Worm (Caenorhabditis elegans) whole organism, late embryonic: Measurements from ENCODE around the gene C36B7.6.

Experiments
- T23F11.4 ChIP-seq: fragments of 200-800 bp; sonication (Bioruptor generic); optimal IDR thresholded peaks from 2 replicates; lab custom pipeline; 2018; ENCODE audit warnings: mild to moderate bottlenecking, missing genetic modification characterization, missing compliant biosample characterization
- ahr-1 ChIP-seq: sonication (generic microtip); optimal IDR thresholded peaks from 2 replicates; lab custom pipeline; 2016; ENCODE audit warnings: missing genetic modification characterization, missing compliant biosample characterization
- ama-1 ChIP-seq: fragments of 150-350 bp; optimal IDR thresholded peaks from 2 replicates; lab custom pipeline; 2014
- ceh-14 ChIP-seq: sonication (generic microtip); optimal IDR thresholded peaks from 2 replicates; lab custom pipeline; 2016; ENCODE audit warnings: missing genotype, missing genetic modification characterization, missing compliant biosample characterization
- ceh-18 ChIP-seq: sonication (generic microtip); optimal IDR thresholded peaks from 2 replicates; lab custom pipeline; 2016; ENCODE audit warnings: missing genetic modification characterization, missing compliant biosample characterization
- ceh-19 ChIP-seq: fragments of 200-800 bp; sonication (Bioruptor generic); optimal IDR thresholded peaks from 2 replicates; lab custom pipeline; 2018; ENCODE audit warnings: mild to moderate bottlenecking, missing genetic modification characterization, missing compliant biosample characterization
- ceh-48 ChIP-seq: sonication (generic microtip); optimal IDR thresholded peaks from 2 replicates; lab custom pipeline; 2016; ENCODE audit warnings: missing genetic modification characterization, inconsistent platforms, missing compliant biosample characterization
- ceh-6 ChIP-seq: fragments of 200-800 bp; sonication (Bioruptor generic); optimal IDR thresholded peaks from 2 replicates; lab custom pipeline; 2018; ENCODE audit warnings: mild to moderate bottlenecking, missing genetic modification characterization, missing compliant biosample characterization
- dmd-4 ChIP-seq: sonication (generic microtip); optimal IDR thresholded peaks from 2 replicates; lab custom pipeline; 2016; ENCODE audit warnings: borderline replicate concordance, missing genetic modification characterization, missing compliant biosample characterization
- elt-2 ChIP-seq: sonication (generic microtip); optimal IDR thresholded peaks from 2 replicates; lab custom pipeline; 2016; ENCODE audit warnings: missing genetic modification reagents, missing genetic modification characterization, missing compliant biosample characterization
- ets-4 ChIP-seq: sonication (generic microtip); optimal IDR thresholded peaks from 2 replicates; lab custom pipeline; 2016; ENCODE audit warnings: missing genetic modification characterization, missing compliant biosample characterization
- fkh-6 ChIP-seq: sonication (generic microtip); optimal IDR thresholded peaks from 2 replicates; lab custom pipeline; 2016; ENCODE audit warnings: missing genetic modification characterization, missing compliant biosample characterization
- gmeb-2 ChIP-seq: sonication (generic microtip); optimal IDR thresholded peaks from 2 replicates; lab custom pipeline; 2016; ENCODE audit warnings: missing genetic modification characterization, inconsistent platforms, missing compliant biosample characterization
- hlh-13 ChIP-seq: fragments of 200-800 bp; sonication (Bioruptor generic); optimal IDR thresholded peaks from 2 replicates; lab custom pipeline; 2018; ENCODE audit warnings: mild to moderate bottlenecking, missing genetic modification characterization, missing compliant biosample characterization
- hlh-15 ChIP-seq: sonication (generic microtip); optimal IDR thresholded peaks from 2 replicates; lab custom pipeline; 2016; ENCODE audit warnings: missing genetic modification characterization, missing compliant biosample characterization
- hlh-30 ChIP-seq: sonication (generic microtip); optimal IDR thresholded peaks from 2 replicates; lab custom pipeline; 2017; ENCODE audit warnings: antibody characterized with exemption, missing genetic modification characterization, missing compliant biosample characterization; ENCODE audit not compliant: insufficient read depth
- hlh-6 ChIP-seq: sonication (generic microtip); optimal IDR thresholded peaks from 2 replicates; lab custom pipeline; 2016; ENCODE audit warnings: missing genotype, missing genetic modification characterization, missing compliant biosample characterization
- nfya-1 ChIP-seq: sonication (generic microtip); optimal IDR thresholded peaks from 2 replicates; lab custom pipeline; 2017; ENCODE audit warnings: missing genetic modification characterization, mild to moderate bottlenecking, missing compliant biosample characterization, antibody characterized with exemption, moderate library complexity
- nhr-11 ChIP-seq: fragments of 150-350 bp; optimal IDR thresholded peaks from 2 replicates; lab custom pipeline; 2014; ENCODE audit warnings: missing biosample characterization, missing genetic modification characterization
- nhr-232 ChIP-seq: sonication (generic microtip); optimal IDR thresholded peaks from 2 replicates; lab custom pipeline; 2016; ENCODE audit warnings: missing genetic modification characterization, missing compliant biosample characterization
- npax-4 ChIP-seq: sonication (generic microtip); optimal IDR thresholded peaks from 2 replicates; lab custom pipeline; 2016; ENCODE audit warnings: missing genetic modification characterization, missing compliant biosample characterization
- odd-2 ChIP-seq: sonication (generic microtip); optimal IDR thresholded peaks from 2 replicates; lab custom pipeline; 2017; ENCODE audit warnings: antibody characterized with exemption, mild to moderate bottlenecking, missing genetic modification characterization, missing compliant biosample characterization
- pag-3 ChIP-seq: sonication (generic microtip); optimal IDR thresholded peaks from 2 replicates; lab custom pipeline; 2016; ENCODE audit warnings: missing compliant biosample characterization, missing genetic modification characterization, borderline replicate concordance
- pax-1 ChIP-seq: fragments of 150-350 bp; optimal IDR thresholded peaks from 2 replicates; lab custom pipeline; 2014; ENCODE audit warnings: missing biosample characterization, missing genetic modification characterization
- pqm-1 ChIP-seq: sonication (generic microtip); optimal IDR thresholded peaks from 2 replicates; lab custom pipeline; 2016; ENCODE audit warnings: missing genetic modification characterization, missing compliant biosample characterization
- ref-2 ChIP-seq: sonication (generic microtip); optimal IDR thresholded peaks from 2 replicates; lab custom pipeline; 2016; ENCODE audit warnings: missing genetic modification characterization, missing compliant biosample characterization
- sdc-2 ChIP-seq: sonication (generic microtip); optimal IDR thresholded peaks from 2 replicates; lab custom pipeline; 2016; ENCODE audit warnings: missing genotype, missing genetic modification characterization, missing compliant biosample characterization
- sox-4 ChIP-seq: sonication (generic microtip); optimal IDR thresholded peaks from 2 replicates; lab custom pipeline; 2017; ENCODE audit warnings: mild to moderate bottlenecking, missing genetic modification characterization, inconsistent platforms, missing compliant biosample characterization
- tbx-7 ChIP-seq: sonication (generic microtip); optimal IDR thresholded peaks from 2 replicates; lab custom pipeline; 2016; ENCODE audit warnings: missing genotype, missing genetic modification characterization, missing compliant biosample characterization
- unc-3 ChIP-seq, 2 experiments: fragments of 200-800 bp in 1 of 2; sonication (Bioruptor generic) in 1 of 2; sonication (generic microtip) in 1 of 2; conservative IDR thresholded peaks in 1 of 2; optimal IDR thresholded peaks in 1 of 2; 2 replicates each; pipeline versions ENCODE4 v1.3.6 to Lab custom; 2016 to 2022; ENCODE audit warnings: missing compliant biosample characterization in 2 of 2, missing genetic modification characterization in 2 of 2, missing genetic modification reagents in 1 of 2
- unc-42 ChIP-seq: sonication (generic microtip); optimal IDR thresholded peaks from 2 replicates; lab custom pipeline; 2016; ENCODE audit warnings: missing genotype, missing genetic modification characterization, missing compliant biosample characterization
- unc-55 ChIP-seq: sonication (generic microtip); optimal IDR thresholded peaks from 2 replicates; lab custom pipeline; 2017; ENCODE audit warnings: missing biosample characterization, missing genetic modification reagents, missing genetic modification characterization
- unc-86 ChIP-seq: sonication (generic microtip); optimal IDR thresholded peaks from 2 replicates; lab custom pipeline; 2016; ENCODE audit warnings: missing genetic modification characterization, missing compliant biosample characterization
- zip-5 ChIP-seq: sonication (generic microtip); optimal IDR thresholded peaks from 2 replicates; lab custom pipeline; 2016; ENCODE audit warnings: missing genetic modification characterization, missing compliant biosample characterization
- ztf-16 ChIP-seq: sonication (generic microtip); optimal IDR thresholded peaks from 2 replicates; lab custom pipeline; 2017; ENCODE audit warnings: missing genetic modification characterization, missing compliant biosample characterization

Gene C36B7.6

ce11 chrX:7112589-7112988 lies 12.5 kb upstream of the C36B7.6 start, which contains the start of gene C36B7.1:
TSS of gene C36B7.1 (plus strand) at chrX:7112889.
- TF ChIP-seq dmd-4 (tag; lab: Kevin White, UChicago), result no peak
- no peak for TF ChIP-seq nhr-232 (tag; lab: Kevin White, UChicago)
- TF ChIP-seq nfya-1 (tag; lab: Kevin White, UChicago), result no peak
- TF ChIP-seq hlh-15, result no peak
- TF ChIP-seq elt-2 (tag; lab: Kevin White, UChicago), result no peak
- no peak for TF ChIP-seq odd-2 (tag; lab: Kevin White, UChicago)
- no peak for TF ChIP-seq hlh-13 (GFP tag; lab: Kevin White, UChicago)
- TF ChIP-seq, all 69 proteins: peak for 0

- TF ChIP-seq ets-4 (tag; lab: Kevin White, UChicago) (no peak), nhr-11 (tag; lab: Kevin White, UChicago) (no peak), unc-55 (no peak), ahr-1 (tag; lab: Kevin White, UChicago) (no peak), unc-86 (tag; lab: Kevin White, UChicago) (no peak), pax-1 (tag; lab: Kevin White, UChicago) (no peak), hlh-30 (no peak), nhr-232 (tag; lab: Kevin White, UChicago) (no peak), nfya-1 (tag; lab: Kevin White, UChicago) (no peak), ceh-6 (GFP tag; lab: Kevin White, UChicago) (no peak), sdc-2 (no peak), npax-4 (tag; lab: Kevin White, UChicago) (no peak), ceh-18 (tag; lab: Kevin White, UChicago) (no peak)
Measured at ce11 chrX:7106103-7106502, 6.0 kb upstream of the C36B7.6 start, which contains the start of gene C36B7.2. TSS of gene C36B7.2 (plus strand) at chrX:7106403.

ce11 chrX:7101477-7101876 lies 1.3 kb upstream of the C36B7.6 start, which contains the start of gene C36B7.3:
TSS of gene C36B7.3 (plus strand) at chrX:7101777.
- no peak for TF ChIP-seq ama-1 (lab: Kevin White, UChicago)
- no peak for TF ChIP-seq ztf-16 (tag; lab: Kevin White, UChicago)
- TF ChIP-seq nhr-232 (tag; lab: Kevin White, UChicago), result no peak
- TF ChIP-seq nhr-11 (tag; lab: Kevin White, UChicago), result no peak
- TF ChIP-seq hlh-15, result no peak
- TF ChIP-seq fkh-6 (tag; lab: Kevin White, UChicago), result no peak
- TF ChIP-seq zip-5, result no peak
- TF ChIP-seq unc-42 (tag; lab: Kevin White, UChicago), result no peak
- no peak for TF ChIP-seq hlh-30
- no peak for TF ChIP-seq gmeb-2 (tag; lab: Kevin White, UChicago)
- TF ChIP-seq T23F11.4 (GFP tag; lab: Kevin White, UChicago), result no peak
- TF ChIP-seq ceh-14, result no peak
- TF ChIP-seq ref-2 (tag; lab: Kevin White, UChicago), result no peak
- TF ChIP-seq pag-3 (tag; lab: Kevin White, UChicago), result no peak
- TF ChIP-seq tbx-7, result no peak
- TF ChIP-seq hlh-6 (tag; lab: Kevin White, UChicago), result no peak

ce11 chrX:7099049-7099448 lies 1.1 kb downstream of the C36B7.6 start:
- TF ChIP-seq unc-3 (GFP tag; conservative IDR thresholded peaks at IDR 0.05; lab: Robert Waterston, UW) (no peak), unc-3 (tag; optimal IDR thresholded peaks at IDR 0.05; lab: Kevin White, UChicago) (no peak), ceh-48 (tag; lab: Kevin White, UChicago) (no peak), ceh-19 (no peak), pqm-1 (tag; lab: Kevin White, UChicago) (no peak), hlh-30 (no peak), tbx-7 (no peak), sox-4 (tag; lab: Kevin White, UChicago) (no peak), ztf-16 (tag; lab: Kevin White, UChicago) (no peak), fkh-6 (tag; lab: Kevin White, UChicago) (no peak), nhr-11 (tag; lab: Kevin White, UChicago) (no peak)
